Worm (Caenorhabditis elegans): ENCODE data around the gene str-205.

str-205 gene

ce11 chrV:4889477-4889876, 40.3 kb downstream of the str-205 start, which contains the start of gene ugt-12:
Gene ugt-12 (minus strand): TSS chrV:4889629.
- TF ChIP-seq zip-8 (tag; optimal IDR thresholded peaks at IDR 0.05) (no peak), nhr-237 (tag; optimal IDR thresholded peaks at IDR 0.05) (no peak), mls-2 (tag; optimal IDR thresholded peaks at IDR 0.05) (no peak), elt-3 (tag; optimal IDR thresholded peaks at IDR 0.05) (no peak), lin-13 (tag; optimal IDR thresholded peaks at IDR 0.05) (no peak), cnd-1 (tag; optimal IDR thresholded peaks at IDR 0.05) (no peak), snpc-4 (tag; optimal IDR thresholded peaks at IDR 0.05) (no peak), blmp-1 (tag; optimal IDR thresholded peaks at IDR 0.05) (no peak), ceh-39 (tag; optimal IDR thresholded peaks at IDR 0.05) (no peak)

ce11 chrV:4885372-4885771, 44.4 kb downstream of the str-205 start, which contains the start of gene T19H12.3:
Gene T19H12.3 (plus strand): TSS chrV:4885672.
- TF ChIP-seq elt-3 (tag; optimal IDR thresholded peaks at IDR 0.05) (no peak), lin-32 (GFP tag; optimal IDR thresholded peaks at IDR 0.05) (no peak), ceh-43 (GFP tag; optimal IDR thresholded peaks at IDR 0.05) (no peak), elt-1 (tag; optimal IDR thresholded peaks at IDR 0.05; ENCODE audit: borderline replicate concordance, insufficient read depth) (no peak), hlh-1 (tag; optimal IDR thresholded peaks at IDR 0.05) (no peak), mab-5 (tag; optimal IDR thresholded peaks at IDR 0.05) (no peak), nhr-76 (tag; optimal IDR thresholded peaks at IDR 0.05) (no peak), unc-62 (GFP tag; optimal IDR thresholded peaks at IDR 0.05) (no peak), nhr-237 (tag; optimal IDR thresholded peaks at IDR 0.05) (no peak), ceh-83 (GFP tag; optimal IDR thresholded peaks at IDR 0.05) (no peak)

- no peak for TF ChIP-seq lsy-2 (tag; optimal IDR thresholded peaks at IDR 0.05)
- no peak for TF ChIP-seq ceh-39 (tag; optimal IDR thresholded peaks at IDR 0.05)
- TF ChIP-seq pha-4 (tag; optimal IDR thresholded peaks at IDR 0.05), result no peak
- no peak for TF ChIP-seq nhr-76 (tag; optimal IDR thresholded peaks at IDR 0.05)
- TF ChIP-seq ces-1 (GFP tag; optimal IDR thresholded peaks at IDR 0.05), result no peak
- no peak for TF ChIP-seq mep-1 (tag; optimal IDR thresholded peaks at IDR 0.05)
- no peak for TF ChIP-seq elt-1 (tag; optimal IDR thresholded peaks at IDR 0.05; ENCODE audit: borderline replicate concordance, insufficient read depth)
- no peak for TF ChIP-seq snpc-4 (tag; optimal IDR thresholded peaks at IDR 0.05)
- TF ChIP-seq lin-32 (GFP tag; optimal IDR thresholded peaks at IDR 0.05), result no peak
- no peak for TF ChIP-seq elt-3 (tag; optimal IDR thresholded peaks at IDR 0.05)
- no peak for TF ChIP-seq zip-8 (tag; optimal IDR thresholded peaks at IDR 0.05)
- no peak for TF ChIP-seq hlh-1 (tag; optimal IDR thresholded peaks at IDR 0.05)
- no peak for TF ChIP-seq unc-39 (tag; optimal IDR thresholded peaks at IDR 0.05)
- no peak for TF ChIP-seq blmp-1 (tag; optimal IDR thresholded peaks at IDR 0.05)
- TF ChIP-seq unc-62 (GFP tag; optimal IDR thresholded peaks at IDR 0.05), result no peak
Observed at ce11 chrV:4884490-4884889, 45.3 kb downstream of the str-205 start, which contains the start of gene T19H12.12. Gene T19H12.12 (plus strand): TSS chrV:4884790.

DNA sequence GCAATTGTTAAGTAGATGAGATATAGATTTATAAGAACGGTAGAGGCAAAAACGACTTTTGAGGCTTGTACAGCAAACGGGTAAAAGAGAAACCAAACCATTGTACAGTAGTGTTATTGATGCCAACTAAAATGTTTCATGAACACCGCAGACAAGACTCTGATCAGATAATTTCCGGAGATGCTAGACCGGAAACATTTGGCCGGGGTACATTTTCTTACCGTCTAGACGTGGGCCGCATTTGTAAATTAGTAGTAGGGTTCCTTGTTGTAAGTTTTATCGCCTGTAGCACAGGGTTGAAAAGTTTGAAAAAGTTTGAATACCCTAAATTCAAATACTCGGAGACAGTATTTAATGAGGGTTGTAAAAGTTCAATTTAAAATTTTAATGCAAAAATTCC, 48.4 kb downstream of the str-205 start, which contains the start of gene str-32:
Gene str-32, minus strand, starts transcription at position 101 of the 400 bp plus-strand sequence.
- TF ChIP-seq hlh-1 (tag; optimal IDR thresholded peaks at IDR 0.05) (no peak), lsy-2 (tag; optimal IDR thresholded peaks at IDR 0.05) (no peak), ceh-39 (tag; optimal IDR thresholded peaks at IDR 0.05) (no peak), unc-120 (tag; optimal IDR thresholded peaks at IDR 0.05; ENCODE audit: poor library complexity, severe bottlenecking) (no peak), elt-1 (tag; optimal IDR thresholded peaks at IDR 0.05; ENCODE audit: borderline replicate concordance, insufficient read depth) (no peak), unc-62 (GFP tag; optimal IDR thresholded peaks at IDR 0.05) (no peak), flh-1 (GFP tag; optimal IDR thresholded peaks at IDR 0.05) (no peak), nhr-76 (tag; optimal IDR thresholded peaks at IDR 0.05) (no peak), nhr-28 (tag; optimal IDR thresholded peaks at IDR 0.05) (no peak), mep-1 (tag; optimal IDR thresholded peaks at IDR 0.05) (no peak), nhr-12 (tag; optimal IDR thresholded peaks at IDR 0.05) (no peak), nhr-237 (tag; optimal IDR thresholded peaks at IDR 0.05) (no peak), bed-3 (GFP tag; optimal IDR thresholded peaks at IDR 0.05) (no peak), pha-4 (tag; optimal IDR thresholded peaks at IDR 0.05) (no peak), cnd-1 (tag; optimal IDR thresholded peaks at IDR 0.05) (no peak), nhr-2 (tag; optimal IDR thresholded peaks at IDR 0.05) (no peak), ztf-11 (tag; optimal IDR thresholded peaks at IDR 0.05) (no peak), ham-2 (GFP tag; optimal IDR thresholded peaks at IDR 0.05) (no peak)

ce11 chrV:4879251-4879650, 50.5 kb downstream of the str-205 start, which contains the start of gene T19H12.15:
Gene T19H12.15 (minus strand): TSS chrV:4879351.
- TF ChIP-seq ceh-83 (GFP tag; optimal IDR thresholded peaks at IDR 0.05) (no peak), nhr-12 (tag; optimal IDR thresholded peaks at IDR 0.05) (no peak), lin-13 (tag; optimal IDR thresholded peaks at IDR 0.05) (no peak), unc-120 (tag; optimal IDR thresholded peaks at IDR 0.05; ENCODE audit: poor library complexity, severe bottlenecking) (no peak), blmp-1 (tag; optimal IDR thresholded peaks at IDR 0.05) (no peak), ztf-11 (tag; optimal IDR thresholded peaks at IDR 0.05) (no peak), tbx-8 (GFP tag; optimal IDR thresholded peaks at IDR 0.05) (no peak), unc-62 (GFP tag; optimal IDR thresholded peaks at IDR 0.05) (no peak), mab-5 (tag; optimal IDR thresholded peaks at IDR 0.05) (no peak), bed-3 (GFP tag; optimal IDR thresholded peaks at IDR 0.05) (no peak), hlh-1 (tag; optimal IDR thresholded peaks at IDR 0.05) (no peak), cnd-1 (tag; optimal IDR thresholded peaks at IDR 0.05) (no peak), nhr-76 (tag; optimal IDR thresholded peaks at IDR 0.05) (no peak), nhr-2 (tag; optimal IDR thresholded peaks at IDR 0.05) (no peak), nhr-28 (tag; optimal IDR thresholded peaks at IDR 0.05) (no peak), zip-8 (tag; optimal IDR thresholded peaks at IDR 0.05) (no peak), lin-32 (GFP tag; optimal IDR thresholded peaks at IDR 0.05) (no peak)
